Worm (Caenorhabditis elegans) whole organism, late embryonic: Measurements from ENCODE around the gene amt-4.

Source experiments
- F13H6.1 ChIP-seq: sonication (generic microtip); optimal IDR thresholded peaks from 2 replicates; lab custom pipeline; 2016; ENCODE audit warnings: missing genetic modification characterization, missing compliant biosample characterization
- Y22D7AL.16 ChIP-seq: sonication (generic microtip); optimal IDR thresholded peaks from 2 replicates; lab custom pipeline; 2016; ENCODE audit warnings: missing genetic modification characterization, missing compliant biosample characterization
- ama-1 ChIP-seq: fragments of 150-350 bp; optimal IDR thresholded peaks from 2 replicates; lab custom pipeline; 2014
- ceh-14 ChIP-seq: sonication (generic microtip); optimal IDR thresholded peaks from 2 replicates; lab custom pipeline; 2016; ENCODE audit warnings: missing genotype, missing genetic modification characterization, missing compliant biosample characterization
- ceh-19 ChIP-seq: fragments of 200-800 bp; sonication (Bioruptor generic); optimal IDR thresholded peaks from 2 replicates; lab custom pipeline; 2018; ENCODE audit warnings: mild to moderate bottlenecking, missing genetic modification characterization, missing compliant biosample characterization
- ceh-22 ChIP-seq: sonication (generic microtip); optimal IDR thresholded peaks from 2 replicates; lab custom pipeline; 2017; ENCODE audit warnings: missing biosample characterization, missing genetic modification characterization
- ceh-30 ChIP-seq: fragments of 150-350 bp; optimal IDR thresholded peaks from 2 replicates; lab custom pipeline; 2014; ENCODE audit warnings: missing biosample characterization, missing genetic modification characterization
- ceh-31 ChIP-seq: sonication (generic microtip); optimal IDR thresholded peaks from 2 replicates; lab custom pipeline; 2016; ENCODE audit warnings: missing genetic modification characterization, missing compliant biosample characterization
- ceh-45 ChIP-seq: fragments of 200-800 bp; sonication (Bioruptor generic); IDR thresholded peaks from 2 replicates; pipeline ENCODE4 v1.3.6; 2022; ENCODE audit warnings: missing genetic modification reagents, missing genetic modification characterization, missing compliant biosample characterization
- ceh-6 ChIP-seq: fragments of 200-800 bp; sonication (Bioruptor generic); optimal IDR thresholded peaks from 2 replicates; lab custom pipeline; 2018; ENCODE audit warnings: mild to moderate bottlenecking, missing genetic modification characterization, missing compliant biosample characterization
- ceh-9 ChIP-seq: sonication (generic microtip); optimal IDR thresholded peaks from 2 replicates; lab custom pipeline; 2016; ENCODE audit warnings: mild to moderate bottlenecking, missing genetic modification characterization, inconsistent platforms, missing compliant biosample characterization
- elt-2 ChIP-seq: sonication (generic microtip); optimal IDR thresholded peaks from 2 replicates; lab custom pipeline; 2016; ENCODE audit warnings: missing genetic modification reagents, missing genetic modification characterization, missing compliant biosample characterization
- elt-4 ChIP-seq: sonication (generic microtip); optimal IDR thresholded peaks from 2 replicates; lab custom pipeline; 2016; ENCODE audit warnings: missing genetic modification characterization, missing compliant biosample characterization
- eyg-1 ChIP-seq: sonication (generic microtip); optimal IDR thresholded peaks from 2 replicates; lab custom pipeline; 2016; ENCODE audit warnings: missing genotype, missing genetic modification characterization, missing compliant biosample characterization
- fax-1 ChIP-seq: sonication (generic microtip); optimal IDR thresholded peaks from 2 replicates; lab custom pipeline; 2016; ENCODE audit warnings: missing genotype, missing genetic modification characterization, missing compliant biosample characterization
- gmeb-2 ChIP-seq: sonication (generic microtip); optimal IDR thresholded peaks from 2 replicates; lab custom pipeline; 2016; ENCODE audit warnings: missing genetic modification characterization, inconsistent platforms, missing compliant biosample characterization
- hlh-15 ChIP-seq: sonication (generic microtip); optimal IDR thresholded peaks from 2 replicates; lab custom pipeline; 2016; ENCODE audit warnings: missing genetic modification characterization, missing compliant biosample characterization
- hlh-30 ChIP-seq: sonication (generic microtip); optimal IDR thresholded peaks from 2 replicates; lab custom pipeline; 2017; ENCODE audit warnings: antibody characterized with exemption, missing genetic modification characterization, missing compliant biosample characterization; ENCODE audit not compliant: insufficient read depth
- hlh-8 ChIP-seq: sonication (generic microtip); optimal IDR thresholded peaks from 2 replicates; lab custom pipeline; 2016; ENCODE audit warnings: missing genotype, missing genetic modification characterization, missing compliant biosample characterization
- lim-6 ChIP-seq: sonication (generic microtip); optimal IDR thresholded peaks from 2 replicates; lab custom pipeline; 2016; ENCODE audit warnings: missing genetic modification characterization, missing compliant biosample characterization
- madf-2 ChIP-seq: sonication (generic microtip); optimal IDR thresholded peaks from 2 replicates; lab custom pipeline; 2017; ENCODE audit warnings: missing genetic modification characterization, missing compliant biosample characterization
- mec-3 ChIP-seq: sonication (generic microtip); optimal IDR thresholded peaks from 2 replicates; lab custom pipeline; 2016; ENCODE audit warnings: borderline replicate concordance, missing genetic modification characterization, missing compliant biosample characterization
- nhr-11 ChIP-seq: fragments of 150-350 bp; optimal IDR thresholded peaks from 2 replicates; lab custom pipeline; 2014; ENCODE audit warnings: missing biosample characterization, missing genetic modification characterization
- npax-4 ChIP-seq: sonication (generic microtip); optimal IDR thresholded peaks from 2 replicates; lab custom pipeline; 2016; ENCODE audit warnings: missing genetic modification characterization, missing compliant biosample characterization
- odd-2 ChIP-seq: sonication (generic microtip); optimal IDR thresholded peaks from 2 replicates; lab custom pipeline; 2017; ENCODE audit warnings: antibody characterized with exemption, mild to moderate bottlenecking, missing genetic modification characterization, missing compliant biosample characterization
- pag-3 ChIP-seq: sonication (generic microtip); optimal IDR thresholded peaks from 2 replicates; lab custom pipeline; 2016; ENCODE audit warnings: missing compliant biosample characterization, missing genetic modification characterization, borderline replicate concordance
- pat-9 ChIP-seq: fragments of 200-800 bp; sonication (Bioruptor generic); optimal IDR thresholded peaks from 2 replicates; lab custom pipeline; 2018; ENCODE audit warnings: mild to moderate bottlenecking, missing genetic modification characterization, moderate library complexity, missing compliant biosample characterization
- pax-1 ChIP-seq: fragments of 150-350 bp; optimal IDR thresholded peaks from 2 replicates; lab custom pipeline; 2014; ENCODE audit warnings: missing biosample characterization, missing genetic modification characterization
- pqm-1 ChIP-seq: sonication (generic microtip); optimal IDR thresholded peaks from 2 replicates; lab custom pipeline; 2016; ENCODE audit warnings: missing genetic modification characterization, missing compliant biosample characterization
- pros-1 ChIP-seq: fragments of 150-350 bp; optimal IDR thresholded peaks from 2 replicates; lab custom pipeline; 2014; ENCODE audit warnings: missing biosample characterization, missing genetic modification reagents, missing genetic modification characterization
- ref-2 ChIP-seq: sonication (generic microtip); optimal IDR thresholded peaks from 2 replicates; lab custom pipeline; 2016; ENCODE audit warnings: missing genetic modification characterization, missing compliant biosample characterization
- rnt-1 ChIP-seq: sonication (generic microtip); optimal IDR thresholded peaks from 2 replicates; lab custom pipeline; 2016; ENCODE audit warnings: missing genetic modification characterization, missing compliant biosample characterization
- sdc-2 ChIP-seq: sonication (generic microtip); optimal IDR thresholded peaks from 2 replicates; lab custom pipeline; 2016; ENCODE audit warnings: missing genotype, missing genetic modification characterization, missing compliant biosample characterization
- sox-2 ChIP-seq: fragments of 200-800 bp; sonication (Bioruptor generic); IDR thresholded peaks from 2 replicates; pipeline ENCODE4 v1.3.6; 2022; ENCODE audit warnings: missing genetic modification reagents, missing genetic modification characterization, missing compliant biosample characterization
- sox-4 ChIP-seq: sonication (generic microtip); optimal IDR thresholded peaks from 2 replicates; lab custom pipeline; 2017; ENCODE audit warnings: mild to moderate bottlenecking, missing genetic modification characterization, inconsistent platforms, missing compliant biosample characterization
- syd-9 ChIP-seq: sonication (generic microtip); optimal IDR thresholded peaks from 2 replicates; lab custom pipeline; 2016; ENCODE audit warnings: mild to moderate bottlenecking, missing genetic modification characterization, moderate library complexity, missing compliant biosample characterization
- tbx-2 ChIP-seq: sonication (generic microtip); optimal IDR thresholded peaks from 2 replicates; lab custom pipeline; 2016; ENCODE audit warnings: missing genetic modification characterization, missing compliant biosample characterization
- tbx-7 ChIP-seq: sonication (generic microtip); optimal IDR thresholded peaks from 2 replicates; lab custom pipeline; 2016; ENCODE audit warnings: missing genotype, missing genetic modification characterization, missing compliant biosample characterization
- unc-3 ChIP-seq, 2 experiments: fragments of 200-800 bp in 1 of 2; sonication (Bioruptor generic) in 1 of 2; sonication (generic microtip) in 1 of 2; conservative IDR thresholded peaks in 1 of 2; optimal IDR thresholded peaks in 1 of 2; 2 replicates each; pipeline versions ENCODE4 v1.3.6 to Lab custom; 2016 to 2022; ENCODE audit warnings: missing compliant biosample characterization in 2 of 2, missing genetic modification characterization in 2 of 2, missing genetic modification reagents in 1 of 2
- unc-42 ChIP-seq: sonication (generic microtip); optimal IDR thresholded peaks from 2 replicates; lab custom pipeline; 2016; ENCODE audit warnings: missing genotype, missing genetic modification characterization, missing compliant biosample characterization
- unc-55 ChIP-seq: sonication (generic microtip); optimal IDR thresholded peaks from 2 replicates; lab custom pipeline; 2017; ENCODE audit warnings: missing biosample characterization, missing genetic modification reagents, missing genetic modification characterization
- unc-86 ChIP-seq: sonication (generic microtip); optimal IDR thresholded peaks from 2 replicates; lab custom pipeline; 2016; ENCODE audit warnings: missing genetic modification characterization, missing compliant biosample characterization
- zip-5 ChIP-seq: sonication (generic microtip); optimal IDR thresholded peaks from 2 replicates; lab custom pipeline; 2016; ENCODE audit warnings: missing genetic modification characterization, missing compliant biosample characterization
- ztf-16 ChIP-seq: sonication (generic microtip); optimal IDR thresholded peaks from 2 replicates; lab custom pipeline; 2017; ENCODE audit warnings: missing genetic modification characterization, missing compliant biosample characterization

Gene amt-4

ce11 chrX:4521837-4522816, 43.0 kb upstream of the amt-4 start, which contains the start of gene C07A12.7 (continued):
- no peak for TF ChIP-seq ceh-30 (tag; lab: Kevin White, UChicago)
- TF ChIP-seq rnt-1 (tag; lab: Kevin White, UChicago) = peak; percentile 69
- no peak for TF ChIP-seq pag-3 (tag; lab: Kevin White, UChicago)
- no peak for TF ChIP-seq unc-86 (tag; lab: Kevin White, UChicago)
- TF ChIP-seq elt-2 = peak; percentile 24
- TF ChIP-seq eyg-1 (tag; lab: Kevin White, UChicago) = no peak
- TF ChIP-seq nhr-11 (tag; lab: Kevin White, UChicago) = no peak
- TF ChIP-seq pqm-1 = no peak
- no peak for TF ChIP-seq unc-3 (GFP tag; conservative IDR thresholded peaks at IDR 0.05; lab: Robert Waterston, UW)
- TF ChIP-seq unc-3 (tag; optimal IDR thresholded peaks at IDR 0.05; lab: Kevin White, UChicago) = no peak
- no peak for TF ChIP-seq odd-2 (tag; lab: Kevin White, UChicago)
- peak; percentile 11 for TF ChIP-seq unc-55 (GFP tag; lab: Kevin White, UChicago)
- TF ChIP-seq hlh-8 (tag; lab: Kevin White, UChicago) = no peak
- TF ChIP-seq npax-4 (tag; lab: Kevin White, UChicago) = no peak

DNA sequence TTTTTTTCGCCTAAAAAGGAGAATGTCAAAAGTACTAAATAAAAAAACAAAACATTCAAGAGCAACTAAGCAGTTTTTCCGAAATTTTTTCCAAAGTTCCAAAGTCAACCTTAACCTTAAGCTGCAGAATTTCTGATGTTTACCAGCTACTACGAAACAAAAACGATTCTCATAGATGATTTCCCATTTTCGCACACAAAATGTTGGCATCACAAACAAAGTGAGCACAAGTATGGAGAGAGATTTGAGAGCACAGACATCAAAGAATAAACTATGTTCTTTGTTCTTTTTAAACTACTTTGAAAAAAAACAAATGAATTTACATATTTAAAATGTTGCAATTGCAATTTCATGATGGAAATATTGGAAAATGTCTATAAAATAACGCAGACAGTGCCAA, 41.8 kb upstream of the amt-4 start:
- no peak for TF ChIP-seq sox-2 (GFP tag; lab: Robert Waterston, UW)
- no peak for TF ChIP-seq gmeb-2 (tag; lab: Kevin White, UChicago)
- TF ChIP-seq ceh-31 = no peak

DNA sequence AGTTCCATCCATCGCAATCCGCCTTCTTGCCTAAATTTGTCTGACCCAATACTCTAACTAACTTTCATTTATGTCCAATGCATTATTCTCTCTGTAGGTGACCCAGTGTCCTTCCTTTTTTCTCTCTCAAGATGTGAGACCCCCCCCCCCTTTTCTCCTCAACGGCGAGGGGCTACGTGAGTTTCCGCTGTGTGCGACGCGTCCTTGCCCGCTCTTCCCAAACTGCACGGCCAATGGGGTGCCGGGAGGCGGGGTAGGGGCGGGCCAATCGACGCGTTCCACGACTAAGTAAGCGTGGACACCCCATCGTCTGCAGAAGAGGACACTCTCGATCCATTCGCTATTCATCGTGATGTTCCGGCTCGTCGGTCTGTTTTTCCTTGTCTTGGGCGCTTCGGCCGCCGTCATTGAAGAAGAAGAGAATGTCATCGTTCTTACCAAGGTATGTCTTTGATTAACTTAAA, 41.2 kb upstream of the amt-4 start, which contains the start of gene pdi-2:
TSS of gene pdi-2 (plus strand) at position 269 of the 464 bp plus-strand sequence.
- TF ChIP-seq pat-9 (peak; percentile 18), elt-2 (peak; percentile 34), tbx-7 (tag; lab: Kevin White, UChicago) (no peak), hlh-30 (tag; lab: Kevin White, UChicago) (no peak), ama-1 (lab: Kevin White, UChicago) (no peak), mec-3 (tag; lab: Kevin White, UChicago) (no peak), unc-86 (tag; lab: Kevin White, UChicago) (no peak), ztf-16 (no peak), sox-4 (tag; lab: Kevin White, UChicago) (peak; percentile 49), pax-1 (tag; lab: Kevin White, UChicago) (no peak), ref-2 (peak; percentile 85), ceh-31 (peak; percentile 69), zip-5 (tag; lab: Kevin White, UChicago) (no peak), syd-9 (no peak), ceh-6 (GFP tag; lab: Kevin White, UChicago) (peak; percentile 61), ceh-45 (GFP tag; lab: Robert Waterston, UW) (no peak), tbx-2 (tag; lab: Kevin White, UChicago) (peak; percentile 84), unc-3 (GFP tag; conservative IDR thresholded peaks at IDR 0.05; lab: Robert Waterston, UW) (no peak), unc-3 (tag; optimal IDR thresholded peaks at IDR 0.05; lab: Kevin White, UChicago) (no peak), sox-2 (GFP tag; lab: Robert Waterston, UW) (no peak; the same call in 1 of the 2 replicates), hlh-15 (tag; lab: Kevin White, UChicago) (no peak), ceh-14 (peak; percentile 48), ceh-19 (GFP tag; lab: Kevin White, UChicago) (peak; percentile 69), pqm-1 (no peak), F13H6.1 (tag; lab: Kevin White, UChicago) (peak; percentile 14), hlh-8 (tag; lab: Kevin White, UChicago) (no peak), ceh-9 (tag; lab: Kevin White, UChicago) (no peak), fax-1 (tag; lab: Kevin White, UChicago) (no peak), Y22D7AL.16 (peak; percentile 22), sdc-2 (tag; lab: Kevin White, UChicago) (peak; percentile 20), lim-6 (tag; lab: Kevin White, UChicago) (no peak), rnt-1 (tag; lab: Kevin White, UChicago) (no peak), unc-42 (tag; lab: Kevin White, UChicago) (peak; percentile 74), pros-1 (tag; lab: Kevin White, UChicago) (peak; percentile 56), odd-2 (tag; lab: Kevin White, UChicago) (no peak), gmeb-2 (tag; lab: Kevin White, UChicago) (no peak), eyg-1 (tag; lab: Kevin White, UChicago) (peak; percentile 47), elt-4 (tag; lab: Kevin White, UChicago) (no peak), nhr-11 (tag; lab: Kevin White, UChicago) (no peak), ceh-22 (tag; lab: Kevin White, UChicago) (no peak), unc-55 (GFP tag; lab: Kevin White, UChicago) (peak; percentile 5), madf-2 (tag; lab: Kevin White, UChicago) (peak; percentile 8)
